Fruit fly (Drosophila melanogaster): ENCODE measurements around the gene CG17751.

The CG17751 gene

dm6 chr3R:19584818-19585217, 22.2 kb upstream of the CG17751 start (continued):
- TF ChIP-seq tup (GFP tag; optimal IDR thresholded peaks at IDR 0.05) (peak; percentile 66), CG6272 (GFP tag; IDR thresholded peaks at IDR 0.05) (no peak), Ets65A (GFP tag) (peak; percentile 74), CG30431 (GFP tag; optimal IDR thresholded peaks at IDR 0.05) (peak; percentile 51), Sox100B (GFP tag; optimal IDR thresholded peaks at IDR 0.05) (peak; percentile 92), Blimp-1 (GFP tag; optimal IDR thresholded peaks at IDR 0.05) (peak; percentile 86), B-H1 (GFP tag; IDR thresholded peaks at IDR 0.05) (no peak; the same call in 2 of the 3 replicates), CG30403 (GFP tag; optimal IDR thresholded peaks at IDR 0.05) (peak; percentile 30), nerfin-1 (tag; optimal IDR thresholded peaks at IDR 0.05) (peak; percentile 89), CG33213 (GFP tag; optimal IDR thresholded peaks at IDR 0.05) (peak; percentile 86), Optix (GFP tag; IDR thresholded peaks at IDR 0.05) (peak; percentile 65; the same call in 2 of the 3 replicates), ac (GFP tag; optimal IDR thresholded peaks at IDR 0.05) (peak; percentile 97), CG6813 (GFP tag; optimal IDR thresholded peaks at IDR 0.05) (peak; percentile 96), Abd-B (GFP tag; optimal IDR thresholded peaks at IDR 0.05) (no peak), TFAM (GFP tag; optimal IDR thresholded peaks at IDR 0.05) (peak; percentile 82), CG10147 (GFP tag; optimal IDR thresholded peaks at IDR 0.05) (peak; percentile 56), eyg (GFP tag; optimal IDR thresholded peaks at IDR 0.05) (peak; percentile 73), CG11560 (tag; IDR thresholded peaks at IDR 0.05) (no peak), Hr3 (GFP tag; optimal IDR thresholded peaks at IDR 0.05) (peak; percentile 50), CG5245 (GFP tag; optimal IDR thresholded peaks at IDR 0.05) (peak; percentile 45), Chrac-16 (GFP tag; optimal IDR thresholded peaks at IDR 0.05) (no peak), CG17912 (GFP tag; optimal IDR thresholded peaks at IDR 0.05) (peak; percentile 92), CG1792 (GFP tag; optimal IDR thresholded peaks at IDR 0.05) (peak; percentile 82), NC2α (GFP tag; optimal IDR thresholded peaks at IDR 0.05) (peak; percentile 85), fd96Cb (tag; optimal IDR thresholded peaks at IDR 0.05) (peak; percentile 68), Hr39 (optimal IDR thresholded peaks at IDR 0.05) (no peak), zf30C (GFP tag; optimal IDR thresholded peaks at IDR 0.05) (no peak), zen (tag; optimal IDR thresholded peaks at IDR 0.05) (peak; percentile 70), CTCF (GFP tag; optimal IDR thresholded peaks at IDR 0.05) (peak; percentile 50), HmgD (GFP tag; optimal IDR thresholded peaks at IDR 0.05) (peak; percentile 50), sqz (GFP tag; optimal IDR thresholded peaks at IDR 0.05) (peak; percentile 95), CkIIα-i1 (GFP tag; IDR thresholded peaks at IDR 0.05) (no peak), sisA (GFP tag; IDR thresholded peaks at IDR 0.05) (no peak), CG30020 (tag; optimal IDR thresholded peaks at IDR 0.05) (no peak), CG12155 (GFP tag; optimal IDR thresholded peaks at IDR 0.05) (peak; percentile 11), nom (GFP tag; optimal IDR thresholded peaks at IDR 0.05) (no peak), CG12744 (GFP tag; optimal IDR thresholded peaks at IDR 0.05) (peak; percentile 44), ham (GFP tag; IDR thresholded peaks at IDR 0.05) (no peak), cwo (GFP tag; optimal IDR thresholded peaks at IDR 0.05) (peak; percentile 55), crol (GFP tag; IDR thresholded peaks at IDR 0.05) (peak; percentile 79), jumu (GFP tag; optimal IDR thresholded peaks at IDR 0.05) (peak; percentile 60), zfh1 (GFP tag; IDR thresholded peaks at IDR 0.05) (peak; percentile 80), Side (GFP tag; optimal IDR thresholded peaks at IDR 0.05) (peak; percentile 91), Stat92E (GFP tag; optimal IDR thresholded peaks at IDR 0.05) (no peak), CG8359 (GFP tag; optimal IDR thresholded peaks at IDR 0.05; ENCODE audit: borderline replicate concordance) (peak; percentile 91), Drgx (GFP tag; IDR thresholded peaks at IDR 0.05) (no peak), CG8765 (GFP tag; IDR thresholded peaks at IDR 0.05) (no peak), C15 (GFP tag; IDR thresholded peaks at IDR 0.05) (no peak), tio (GFP tag; optimal IDR thresholded peaks at IDR 0.05) (peak; percentile 77), HLH3B (GFP tag; IDR thresholded peaks at IDR 0.05) (peak; percentile 80), CG1603 (tag; optimal IDR thresholded peaks at IDR 0.05) (peak; percentile 92), Rfx (GFP tag; IDR thresholded peaks at IDR 0.05) (peak; percentile 51), psq (GFP tag; optimal IDR thresholded peaks at IDR 0.05) (peak; percentile 65)
